Worm (Caenorhabditis elegans): Measurements from ENCODE around the gene swsn-4.
A peak's percentile ranks its signal among the peaks of the same experiment; 100 is the strongest.

The swsn-4 gene

ce11 chrIV:11143228-11143444 lies 17.3 kb downstream of the swsn-4 start, which contains the start of gene F01G4.4:
TSS of gene F01G4.4 (plus strand) at chrIV:11143345.
- no peak for TF ChIP-seq lin-15B (tag; optimal IDR thresholded peaks at IDR 0.05)
- no peak for TF ChIP-seq ceh-90 (tag; optimal IDR thresholded peaks at IDR 0.05)
- no peak for TF ChIP-seq aha-1 (tag; optimal IDR thresholded peaks at IDR 0.05)
- TF ChIP-seq ets-5 (GFP tag; IDR thresholded peaks at IDR 0.05): no peak
- no peak for TF ChIP-seq unc-98 (GFP tag; IDR thresholded peaks at IDR 0.05)
- TF ChIP-seq fkh-8 (tag; optimal IDR thresholded peaks at IDR 0.05): no peak
- no peak for TF ChIP-seq unc-30 (tag; optimal IDR thresholded peaks at IDR 0.05)
- TF ChIP-seq sptf-1 (tag; optimal IDR thresholded peaks at IDR 0.05): no peak
- TF ChIP-seq ztf-4 (tag; optimal IDR thresholded peaks at IDR 0.05): no peak
- no peak for TF ChIP-seq zag-1 (tag; optimal IDR thresholded peaks at IDR 0.05)

ce11 chrIV:11145929-11146339 lies 20.1 kb downstream of the swsn-4 start:
- TF ChIP-seq dpl-1 (GFP tag; optimal IDR thresholded peaks at IDR 0.05): peak in 1 of 3 experiments; percentile 35
- no peak for TF ChIP-seq efl-1 (optimal IDR thresholded peaks at IDR 0.05)
- peak; percentile 50 to 92 for TF ChIP-seq efl-1 (GFP tag; optimal IDR thresholded peaks at IDR 0.05 in 1 of 2)
- peak in 1 of 2 experiments; percentile 20 for TF ChIP-seq lin-35 (GFP tag; optimal IDR thresholded peaks at IDR 0.05)
- TF ChIP-seq Y116A8C.19 (tag; optimal IDR thresholded peaks at IDR 0.05; ENCODE audit: borderline replicate concordance): no peak
- TF ChIP-seq sptf-1 (tag; optimal IDR thresholded peaks at IDR 0.05): no peak

DNA sequence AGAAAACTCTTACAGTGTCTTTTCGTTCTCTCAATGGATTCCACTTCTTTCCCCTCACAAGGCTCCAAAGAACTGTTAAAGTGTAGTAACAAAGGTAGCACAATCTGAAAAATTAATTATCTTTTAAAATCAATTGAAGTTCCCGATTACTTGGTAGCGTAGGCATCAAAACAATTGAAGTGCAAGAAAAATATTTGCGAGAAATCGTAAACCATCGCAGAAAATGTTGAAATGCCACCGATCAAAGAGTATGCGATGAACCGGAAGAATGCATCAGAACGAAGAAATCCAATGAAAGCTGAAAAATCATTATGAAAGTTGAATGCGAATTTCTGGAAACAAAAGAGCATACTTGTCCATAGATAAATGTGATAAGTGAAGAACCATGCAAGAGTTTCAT lies 20.7 kb downstream of the swsn-4 start:
- TF ChIP-seq pag-3 (tag; optimal IDR thresholded peaks at IDR 0.05; ENCODE audit: borderline replicate concordance, insufficient read depth) (no peak), fkh-8 (tag; optimal IDR thresholded peaks at IDR 0.05) (no peak), sup-37 (GFP tag; optimal IDR thresholded peaks at IDR 0.05) (no peak), mep-1 (tag; optimal IDR thresholded peaks at IDR 0.05) (no peak), egl-13 (tag; optimal IDR thresholded peaks at IDR 0.05) (no peak), ama-1 (optimal IDR thresholded peaks at IDR 0.05) (no peak)

- TF ChIP-seq dpl-1 (GFP tag; optimal IDR thresholded peaks at IDR 0.05) (no peak), elt-3 (tag; optimal IDR thresholded peaks at IDR 0.05) (peak in 1 of 6 experiments; percentile 20), ama-1 (optimal IDR thresholded peaks at IDR 0.05) (peak; percentile 64), pax-3 (tag; optimal IDR thresholded peaks at IDR 0.05) (peak; percentile 6), pag-3 (tag; optimal IDR thresholded peaks at IDR 0.05; ENCODE audit: borderline replicate concordance, insufficient read depth) (no peak), ceh-88 (GFP tag; IDR thresholded peaks at IDR 0.05) (no peak), nhr-90 (tag; optimal IDR thresholded peaks at IDR 0.05; ENCODE audit: poor library complexity) (peak; percentile 55), jun-1 (tag; optimal IDR thresholded peaks at IDR 0.05) (no peak), nhr-85 (tag) (peak; percentile 66), nhr-12 (tag; optimal IDR thresholded peaks at IDR 0.05) (no peak), nhr-19 (GFP tag; conservative IDR thresholded peaks at IDR 0.05) (peak; percentile 26; the same call in 1 of the 2 replicates), lsy-2 (tag; optimal IDR thresholded peaks at IDR 0.05) (peak; percentile 32 to 35), hlh-17 (GFP tag; optimal IDR thresholded peaks at IDR 0.05; ENCODE audit: borderline replicate concordance) (no peak), lin-14 (GFP tag; optimal IDR thresholded peaks at IDR 0.05) (no peak), isw-1 (GFP tag; IDR thresholded peaks at IDR 0.05) (no peak), F16B12.6 (tag; optimal IDR thresholded peaks at IDR 0.05) (no peak), nhr-71 (tag; optimal IDR thresholded peaks at IDR 0.05) (peak; percentile 42), snu-23 (GFP tag; optimal IDR thresholded peaks at IDR 0.05) (peak; percentile 31), lin-35 (GFP tag; optimal IDR thresholded peaks at IDR 0.05) (no peak), efl-1 (optimal IDR thresholded peaks at IDR 0.05) (peak in 1 of 2 experiments; percentile 13), efl-1 (GFP tag; optimal IDR thresholded peaks at IDR 0.05 in 1 of 2) (peak in 1 of 2 experiments; percentile 93), nhr-47 (tag; optimal IDR thresholded peaks at IDR 0.05) (peak; percentile 28), aly-2 (tag; optimal IDR thresholded peaks at IDR 0.05) (peak; percentile 90), elt-2 (tag; optimal IDR thresholded peaks at IDR 0.05) (peak; percentile 20)
Observed at ce11 chrIV:11146962-11147470, 21.2 kb downstream of the swsn-4 start, which contains the start of gene pigq-1. TSS of gene pigq-1 (minus strand) at chrIV:11147247.

All from whole organism, L1 larva.